Worm (Caenorhabditis elegans) whole organism, L1 larva: Measurements from ENCODE around the gene R11G11.16.

Experiments used
- C16A3.4 ChIP-seq: fragments of 150-350 bp; optimal IDR thresholded peaks from 2 replicates; lab custom pipeline; 2014; ENCODE audit warnings: missing biosample characterization, missing genetic modification characterization
- C34B4.2 ChIP-seq: sonication (generic microtip); optimal IDR thresholded peaks from 2 replicates; lab custom pipeline; 2017; ENCODE audit warnings: mild to moderate bottlenecking, missing genetic modification characterization, missing compliant biosample characterization
- F16B12.6 ChIP-seq: fragments of 150-350 bp; optimal IDR thresholded peaks from 2 replicates; lab custom pipeline; 2014; ENCODE audit warnings: missing biosample characterization, missing genetic modification characterization
- ceh-8 ChIP-seq: fragments of 200-800 bp; sonication (Bioruptor generic); optimal IDR thresholded peaks from 2 replicates; lab custom pipeline; 2018; ENCODE audit warnings: mild to moderate bottlenecking, missing genetic modification characterization, moderate library complexity, missing compliant biosample characterization
- efl-1 ChIP-seq, 4 experiments: fragments of 150-350 bp; optimal IDR thresholded peaks in 3 of 4; peaks in 1 of 4; 1 replicate in 1 of 4; 2 replicates in 3 of 4; lab custom pipeline; 2014; ENCODE audit warnings: missing biosample characterization in 2 of 4, missing genetic modification characterization in 2 of 4, missing genetic modification reagents in 2 of 4
- elt-2 ChIP-seq: sonication (generic microtip); optimal IDR thresholded peaks from 2 replicates; lab custom pipeline; 2016; ENCODE audit warnings: missing genetic modification characterization, mild to moderate bottlenecking, inconsistent platforms, missing compliant biosample characterization, missing genetic modification reagents
- elt-3 ChIP-seq, 6 experiments: fragments of 150-350 bp in 1 of 6; sonication (generic microtip); optimal IDR thresholded peaks; 2 replicates each; lab custom pipeline; 2017 to 2018; ENCODE audit warnings: missing biosample characterization in 6 of 6, missing genetic modification characterization in 6 of 6, inconsistent platforms in 1 of 6
- ets-5 ChIP-seq: fragments of 200-800 bp; sonication (Bioruptor generic); IDR thresholded peaks from 2 replicates; pipeline ENCODE4 v1.3.6; 2022; ENCODE audit warnings: missing genetic modification characterization, missing compliant biosample characterization
- fkh-8 ChIP-seq: sonication (generic microtip); optimal IDR thresholded peaks from 2 replicates; lab custom pipeline; 2016; ENCODE audit warnings: mild to moderate bottlenecking, missing genetic modification characterization, missing compliant biosample characterization
- grh-1 ChIP-seq: fragments of 200-800 bp; sonication (Bioruptor generic); IDR thresholded peaks from 2 replicates; pipeline ENCODE4 v1.3.6; 2022; ENCODE audit warnings: missing genetic modification reagents, missing genetic modification characterization, missing compliant biosample characterization
- hpl-2 ChIP-seq: fragments of 150-350 bp; optimal IDR thresholded peaks from 2 replicates; lab custom pipeline; 2014; ENCODE audit warnings: missing biosample characterization, missing genetic modification reagents, missing genetic modification characterization
- lin-14 ChIP-seq: fragments of 200-800 bp; sonication (Bioruptor generic); optimal IDR thresholded peaks from 2 replicates; lab custom pipeline; 2018; ENCODE audit warnings: mild to moderate bottlenecking, missing genetic modification characterization, moderate library complexity, missing compliant biosample characterization
- lin-15B ChIP-seq: fragments of 150-350 bp; sonication (generic microtip); optimal IDR thresholded peaks from 3 replicates; lab custom pipeline; 2014; ENCODE audit warnings: missing biosample characterization, missing genetic modification characterization
- lin-35 ChIP-seq, 2 experiments: fragments of 150-350 bp; optimal IDR thresholded peaks; 2 replicates each; lab custom pipeline; 2014; ENCODE audit warnings: missing biosample characterization in 2 of 2, missing genetic modification characterization in 2 of 2, missing genetic modification reagents in 2 of 2
- nhr-20 ChIP-seq: sonication (generic microtip); optimal IDR thresholded peaks from 2 replicates; lab custom pipeline; 2016; ENCODE audit warnings: mild to moderate bottlenecking, missing genetic modification characterization, missing compliant biosample characterization
- nhr-28 ChIP-seq: fragments of 150-350 bp; optimal IDR thresholded peaks from 2 replicates; lab custom pipeline; 2014; ENCODE audit warnings: missing biosample characterization, missing genetic modification characterization
- nhr-76 ChIP-seq: sonication (generic microtip); optimal IDR thresholded peaks from 2 replicates; lab custom pipeline; 2017; ENCODE audit warnings: missing biosample characterization, missing genetic modification characterization
- nhr-85 ChIP-seq: sonication (generic microtip); peaks from one replicate; lab custom pipeline; 2016; ENCODE audit warnings: missing genetic modification characterization, inconsistent platforms, missing compliant biosample characterization
- snpc-4 ChIP-seq: fragments of 150-350 bp; optimal IDR thresholded peaks from 2 replicates; lab custom pipeline; 2014; ENCODE audit warnings: missing biosample characterization, missing genetic modification characterization
- snu-23 ChIP-seq: sonication (generic microtip); optimal IDR thresholded peaks from 2 replicates; lab custom pipeline; 2016; ENCODE audit warnings: missing genetic modification characterization, missing compliant biosample characterization
- sox-4 ChIP-seq: sonication (generic microtip); optimal IDR thresholded peaks from 2 replicates; lab custom pipeline; 2016; ENCODE audit warnings: missing genetic modification characterization, missing compliant biosample characterization
- sup-37 ChIP-seq: fragments of 200-800 bp; sonication (Bioruptor generic); optimal IDR thresholded peaks from 2 replicates; lab custom pipeline; 2018; ENCODE audit warnings: mild to moderate bottlenecking, missing genetic modification characterization, missing compliant biosample characterization
- swsn-7 ChIP-seq: sonication (generic microtip); optimal IDR thresholded peaks from 2 replicates; lab custom pipeline; 2016; ENCODE audit warnings: missing genetic modification characterization, missing compliant biosample characterization
- tlp-1 ChIP-seq: fragments of 150-350 bp; optimal IDR thresholded peaks from 2 replicates; lab custom pipeline; 2014; ENCODE audit warnings: missing biosample characterization, missing genetic modification characterization
- unc-62 ChIP-seq: fragments of 150-350 bp; optimal IDR thresholded peaks from 2 replicates; lab custom pipeline; 2014; ENCODE audit warnings: missing biosample characterization, missing genetic modification reagents, missing genetic modification characterization
- unc-98 ChIP-seq: fragments of 200-800 bp; sonication (Bioruptor generic); IDR thresholded peaks from 2 replicates; pipeline ENCODE4 v1.3.6; 2022; ENCODE audit warnings: missing genetic modification characterization, missing compliant biosample characterization
- ztf-11 ChIP-seq, 2 experiments: sonication (generic microtip); optimal IDR thresholded peaks; 2 replicates each; lab custom pipeline; 2016 to 2017; ENCODE audit warnings: missing genetic modification characterization in 2 of 2, missing biosample characterization in 1 of 2, missing compliant biosample characterization in 1 of 2

The R11G11.16 gene

DNA sequence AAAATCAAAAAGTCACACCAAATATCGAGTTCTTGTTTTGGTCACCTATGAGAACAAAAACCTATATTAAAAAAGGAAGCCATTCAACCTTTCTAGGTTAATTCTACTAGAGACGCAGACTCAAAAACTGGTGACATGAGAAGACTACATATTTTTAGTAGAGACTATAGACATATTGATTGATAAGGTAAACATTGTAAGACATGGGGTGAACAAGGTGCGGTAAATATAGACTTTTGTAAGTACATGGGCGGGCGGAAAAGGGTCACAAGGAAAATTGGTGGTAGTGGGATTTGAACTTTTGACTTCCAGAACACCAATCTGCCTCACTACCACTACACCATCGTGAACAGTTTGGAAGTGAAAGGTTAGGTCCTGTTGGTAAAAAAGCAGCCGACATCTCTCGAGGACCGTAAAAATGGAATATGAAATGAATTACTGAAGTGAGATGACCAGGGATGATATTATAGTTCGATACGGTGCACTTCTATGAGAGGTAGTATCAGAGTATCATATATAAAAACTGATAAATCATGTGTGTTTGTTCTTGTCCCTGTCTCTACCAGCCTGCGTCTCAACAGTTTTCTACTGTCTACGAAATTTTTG, 40.6 kb downstream of the R11G11.16 start, which contains the start of gene nhr-212 (continued):
- TF ChIP-seq snpc-4 (tag; lab: Kevin White, UChicago), result peak; percentile 86

DNA sequence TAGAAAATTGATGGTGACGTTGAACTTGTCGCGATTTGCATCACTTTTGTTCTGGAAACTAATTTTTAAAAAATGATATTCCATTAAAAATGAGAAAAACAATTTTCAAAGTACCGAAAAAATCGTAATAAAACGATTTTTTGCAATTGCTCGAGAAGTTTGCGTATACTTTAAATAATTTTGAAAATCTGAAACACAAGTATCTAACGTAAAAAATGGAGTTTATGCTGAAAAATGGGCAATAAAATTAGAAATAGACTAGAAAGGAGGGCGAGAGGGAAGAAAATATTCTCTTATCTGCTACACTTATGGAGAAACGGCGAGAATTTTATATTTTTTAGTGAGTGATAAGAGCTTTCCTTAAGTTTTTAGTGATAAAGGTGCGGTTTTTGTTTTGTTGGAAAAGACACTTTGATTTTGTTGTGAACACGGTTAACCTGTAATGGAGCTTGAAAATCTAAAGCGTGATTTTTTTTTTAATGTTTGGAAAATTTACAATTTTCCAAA, 41.6 kb downstream of the R11G11.16 start, which contains the start of gene nhr-130:
nhr-130 (minus strand) TSS at position 51 of the 507 bp plus-strand sequence.
- no peak for TF ChIP-seq sup-37 (GFP tag; lab: Kevin White, UChicago)
- no peak for TF ChIP-seq nhr-85 (tag; lab: Kevin White, UChicago)
- no peak for TF ChIP-seq snpc-4 (tag; lab: Kevin White, UChicago)
- TF ChIP-seq snu-23 (GFP tag; lab: Kevin White, UChicago), result no peak
- TF ChIP-seq unc-98 (GFP tag; lab: Robert Waterston, UW), result no peak
- no peak for TF ChIP-seq C34B4.2 (tag; lab: Kevin White, UChicago)
- TF ChIP-seq tlp-1, result peak; percentile 28
- no peak for TF ChIP-seq elt-3 (tag; optimal IDR thresholded peaks at IDR 0.05; lab: Kevin White, UChicago)
- no peak for TF ChIP-seq grh-1 (GFP tag; lab: Robert Waterston, UW)
- TF ChIP-seq efl-1 (optimal IDR thresholded peaks at IDR 0.05; lab: Kevin White, UChicago), result no peak
- no peak for TF ChIP-seq efl-1 (GFP tag; optimal IDR thresholded peaks at IDR 0.05 in 1 of 2; lab: Kevin White, UChicago)
- no peak for TF ChIP-seq lin-15B (tag; lab: Kevin White, UChicago)
- peak; percentile 12 for TF ChIP-seq lin-14
- TF ChIP-seq elt-2 (tag; lab: Kevin White, UChicago), result peak; percentile 78
- no peak for TF ChIP-seq swsn-7 (tag; lab: Kevin White, UChicago)
- TF ChIP-seq C16A3.4 (tag; lab: Kevin White, UChicago), result no peak
- peak; percentile 30 for TF ChIP-seq nhr-20 (tag; lab: Kevin White, UChicago)
- TF ChIP-seq lin-35 (GFP tag; optimal IDR thresholded peaks at IDR 0.05; lab: Kevin White, UChicago), result no peak
- no peak for TF ChIP-seq nhr-28

DNA sequence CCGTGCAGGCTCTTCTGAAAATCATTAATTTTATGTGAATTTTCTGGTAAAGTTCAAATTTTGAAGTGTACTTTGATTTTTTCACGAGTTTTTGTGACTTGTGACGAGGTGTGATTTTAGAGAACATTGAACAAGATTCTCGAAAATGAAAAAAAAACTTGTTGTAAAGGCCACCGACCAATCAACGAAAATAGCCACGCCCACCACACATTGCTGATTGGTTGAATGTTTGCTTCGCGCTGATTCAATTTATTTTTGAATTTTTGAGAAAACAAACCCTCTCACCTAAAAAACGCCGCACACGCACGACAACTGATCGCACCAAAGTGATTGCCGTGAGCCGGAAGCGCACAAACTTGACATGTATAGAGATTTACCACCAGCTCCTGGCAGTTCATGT, 42.1 kb downstream of the R11G11.16 start:
- TF ChIP-seq nhr-76, result no peak

DNA sequence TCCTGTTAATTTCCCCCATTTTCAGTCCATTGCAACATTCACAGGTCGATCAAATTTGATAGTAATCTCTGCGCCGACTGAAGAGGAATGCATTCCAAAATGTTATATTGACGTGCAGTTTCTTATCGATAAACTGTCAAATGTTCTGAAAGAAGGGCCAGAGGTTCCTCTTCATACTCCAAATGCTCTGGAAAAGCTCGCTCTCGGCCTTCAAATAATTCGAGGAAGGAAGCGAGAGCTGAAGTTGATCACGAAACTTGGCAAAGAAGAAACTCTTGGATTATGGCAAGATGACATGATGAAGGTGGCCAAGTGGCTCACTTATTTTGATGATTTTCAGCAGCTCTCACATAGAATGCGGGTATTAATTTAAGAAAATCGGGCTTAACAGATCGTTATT, 45.9 kb downstream of the R11G11.16 start:
- no peak for TF ChIP-seq ceh-8 (GFP tag; lab: Kevin White, UChicago)
- TF ChIP-seq elt-3 (tag; optimal IDR thresholded peaks at IDR 0.05; lab: Kevin White, UChicago), result no peak
- TF ChIP-seq hpl-2 (GFP tag; lab: Kevin White, UChicago), result no peak
- TF ChIP-seq ets-5, result no peak
- no peak for TF ChIP-seq unc-62 (GFP tag; lab: Kevin White, UChicago)

DNA sequence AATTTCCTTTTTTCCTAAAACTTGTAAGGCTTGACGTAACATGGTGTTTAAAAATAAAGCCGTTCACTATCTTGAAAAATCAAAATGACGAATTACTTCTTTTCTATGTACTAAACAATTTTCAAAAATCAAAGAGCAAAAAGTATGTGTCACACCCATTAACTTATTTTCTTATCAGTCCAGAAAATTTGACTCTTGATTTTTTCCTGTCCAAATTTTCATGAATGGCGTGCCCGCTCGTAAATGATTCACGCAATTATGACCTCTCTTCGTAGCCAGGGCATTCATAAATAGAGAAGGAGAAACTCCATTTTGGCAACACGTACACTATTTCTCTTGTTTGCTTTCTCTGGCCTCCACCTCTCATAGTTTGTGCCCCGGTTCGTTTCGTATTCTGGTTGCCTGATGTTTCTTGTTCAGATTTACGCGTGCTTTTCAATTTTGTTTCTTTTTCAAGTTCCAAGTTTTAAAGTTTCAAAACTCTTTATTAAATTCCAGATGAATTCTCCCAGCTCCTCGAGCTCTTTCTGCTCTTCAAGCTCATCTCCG, 47.2 kb downstream of the R11G11.16 start, which contains the start of gene nhr-55:
nhr-55 (plus strand) TSS at position 499 of the 549 bp plus-strand sequence.
- no peak for TF ChIP-seq F16B12.6 (tag; lab: Kevin White, UChicago)
- no peak for TF ChIP-seq ztf-11 (tag; optimal IDR thresholded peaks at IDR 0.05; lab: Kevin White, UChicago)
- peak in 1 of 2 experiments; percentile 1 for TF ChIP-seq lin-35 (GFP tag; optimal IDR thresholded peaks at IDR 0.05; lab: Kevin White, UChicago)
- TF ChIP-seq elt-2 (tag; lab: Kevin White, UChicago), result peak; percentile 14
- peak; percentile 5 for TF ChIP-seq fkh-8 (tag; lab: Kevin White, UChicago)
- TF ChIP-seq sox-4 (tag; lab: Kevin White, UChicago), result no peak
